Worm (Caenorhabditis elegans) whole organism, late embryonic: ENCODE data around the gene F11D11.3.

Experiments used
- dmd-4 ChIP-seq: sonication (generic microtip); optimal IDR thresholded peaks from 2 replicates; lab custom pipeline; 2016; ENCODE audit warnings: borderline replicate concordance, missing genetic modification characterization, missing compliant biosample characterization
- dve-1 ChIP-seq: sonication (generic microtip); optimal IDR thresholded peaks from 2 replicates; lab custom pipeline; 2017; ENCODE audit warnings: antibody characterized with exemption, mild to moderate bottlenecking, missing genetic modification characterization, missing compliant biosample characterization
- fax-1 ChIP-seq: sonication (generic microtip); optimal IDR thresholded peaks from 2 replicates; lab custom pipeline; 2016; ENCODE audit warnings: missing genotype, missing genetic modification characterization, missing compliant biosample characterization
- rnt-1 ChIP-seq: sonication (generic microtip); optimal IDR thresholded peaks from 2 replicates; lab custom pipeline; 2016; ENCODE audit warnings: missing genetic modification characterization, missing compliant biosample characterization

- no peak for TF ChIP-seq dve-1 (tag; lab: Kevin White, UChicago)
- no peak for TF ChIP-seq dmd-4
- TF ChIP-seq fax-1 (tag; lab: Kevin White, UChicago), result no peak
- TF ChIP-seq rnt-1 (tag; lab: Kevin White, UChicago), result no peak
These were observed 9.6 kb downstream of the F11D11.3 start, which contains the start of the genes F11D11.21 and F11D11.12 for ce11 chrV:18750445-18750844.
